Worm (Caenorhabditis elegans) whole organism, L4 larva: ENCODE data around the gene daf-38.

Source experiments
- aha-1 ChIP-seq: fragments of 150-350 bp; peaks from one replicate; lab custom pipeline; 2014; ENCODE audit warnings: missing biosample characterization, missing genetic modification characterization
- dpl-1 ChIP-seq: fragments of 150-350 bp; optimal IDR thresholded peaks from 2 replicates; lab custom pipeline; 2014; ENCODE audit warnings: missing biosample characterization, missing genetic modification reagents, missing genetic modification characterization
- dve-1 ChIP-seq: sonication (generic microtip); optimal IDR thresholded peaks from 2 replicates; lab custom pipeline; 2017; ENCODE audit warnings: antibody characterized with exemption, mild to moderate bottlenecking, missing genetic modification characterization, missing compliant biosample characterization; ENCODE audit not compliant: insufficient read depth
- lir-3 ChIP-seq: sonication (generic microtip); optimal IDR thresholded peaks from 2 replicates; lab custom pipeline; 2016; ENCODE audit warnings: mild to moderate bottlenecking, missing genetic modification characterization, missing compliant biosample characterization
- lsy-2 ChIP-seq, 2 experiments: fragments of 150-350 bp in 1 of 2; sonication (generic microtip) in 1 of 2; optimal IDR thresholded peaks; 2 replicates each; lab custom pipeline; 2014 to 2017; ENCODE audit warnings: missing biosample characterization in 2 of 2, missing genetic modification characterization in 2 of 2
- nhr-10 ChIP-seq: fragments of 150-350 bp; optimal IDR thresholded peaks from 2 replicates; lab custom pipeline; 2014; ENCODE audit warnings: missing biosample characterization, missing genetic modification characterization
- nhr-11 ChIP-seq: fragments of 150-350 bp; optimal IDR thresholded peaks from 2 replicates; lab custom pipeline; 2014; ENCODE audit warnings: missing biosample characterization, missing genetic modification characterization
- nhr-237 ChIP-seq: sonication (generic microtip); optimal IDR thresholded peaks from 2 replicates; lab custom pipeline; 2017; ENCODE audit warnings: missing biosample characterization, missing genetic modification characterization
- nhr-28 ChIP-seq: fragments of 150-350 bp; optimal IDR thresholded peaks from 2 replicates; lab custom pipeline; 2014; ENCODE audit warnings: missing biosample characterization, missing genetic modification characterization
- snpc-4 ChIP-seq: fragments of 150-350 bp; optimal IDR thresholded peaks from 2 replicates; lab custom pipeline; 2014; ENCODE audit warnings: missing biosample characterization, missing genetic modification characterization
- unc-130 ChIP-seq: sonication (generic microtip); optimal IDR thresholded peaks from 2 replicates; lab custom pipeline; 2016; ENCODE audit warnings: missing genetic modification reagents, missing genetic modification characterization, missing compliant biosample characterization

- TF ChIP-seq dpl-1 (GFP tag; lab: Kevin White, UChicago) (no peak), aha-1 (no peak), lsy-2 (tag; optimal IDR thresholded peaks at IDR 0.05; lab: Kevin White, UChicago) (no peak), nhr-11 (tag; lab: Kevin White, UChicago) (no peak), unc-130 (GFP tag; lab: Kevin White, UChicago) (no peak), dve-1 (no peak), nhr-28 (tag; lab: Kevin White, UChicago) (no peak), snpc-4 (tag; lab: Kevin White, UChicago) (no peak), lir-3 (tag; lab: Kevin White, UChicago) (no peak), nhr-237 (no peak), nhr-10 (tag; lab: Kevin White, UChicago) (no peak)
Measured at ce11 chrIV:15868288-15868687, 48.4 kb downstream of the daf-38 start.
